Worm (Caenorhabditis elegans) whole organism, late embryonic: ENCODE results near the gene C09F5.3.

Source experiments
- Y22D7AL.16 ChIP-seq: sonication (generic microtip); optimal IDR thresholded peaks from 2 replicates; lab custom pipeline; 2016; ENCODE audit warnings: missing genetic modification characterization, missing compliant biosample characterization
- ceh-48 ChIP-seq: sonication (generic microtip); optimal IDR thresholded peaks from 2 replicates; lab custom pipeline; 2016; ENCODE audit warnings: missing genetic modification characterization, inconsistent platforms, missing compliant biosample characterization
- dve-1 ChIP-seq: sonication (generic microtip); optimal IDR thresholded peaks from 2 replicates; lab custom pipeline; 2017; ENCODE audit warnings: antibody characterized with exemption, mild to moderate bottlenecking, missing genetic modification characterization, missing compliant biosample characterization
- fkh-10 ChIP-seq: fragments of 150-350 bp; optimal IDR thresholded peaks from 2 replicates; lab custom pipeline; 2014; ENCODE audit warnings: missing biosample characterization, missing genetic modification reagents, missing genetic modification characterization
- hlh-30 ChIP-seq: sonication (generic microtip); optimal IDR thresholded peaks from 2 replicates; lab custom pipeline; 2017; ENCODE audit warnings: antibody characterized with exemption, missing genetic modification characterization, missing compliant biosample characterization; ENCODE audit not compliant: insufficient read depth
- tbx-2 ChIP-seq: sonication (generic microtip); optimal IDR thresholded peaks from 2 replicates; lab custom pipeline; 2016; ENCODE audit warnings: missing genetic modification characterization, missing compliant biosample characterization
- zip-5 ChIP-seq: sonication (generic microtip); optimal IDR thresholded peaks from 2 replicates; lab custom pipeline; 2016; ENCODE audit warnings: missing genetic modification characterization, missing compliant biosample characterization

ce11 chrIII:683318-683717 is 18.3 kb upstream of the C09F5.3 start, which contains the start of gene W02B3.4:
- TF ChIP-seq dve-1 (tag; lab: Kevin White, UChicago): no peak
- TF ChIP-seq fkh-10 (GFP tag; lab: Kevin White, UChicago): no peak
- TF ChIP-seq zip-5: no peak
- TF ChIP-seq tbx-2 (tag; lab: Kevin White, UChicago): no peak
- TF ChIP-seq hlh-30 (tag; lab: Kevin White, UChicago): no peak
- no peak for TF ChIP-seq ceh-48 (tag; lab: Kevin White, UChicago)
- no peak for TF ChIP-seq Y22D7AL.16
